Worm (Caenorhabditis elegans) whole organism, late embryonic: ENCODE results near the gene W09C2.10.

Source experiments
- ahr-1 ChIP-seq: sonication (generic microtip); optimal IDR thresholded peaks from 2 replicates; lab custom pipeline; 2016; ENCODE audit warnings: missing genetic modification characterization, missing compliant biosample characterization
- pha-2 ChIP-seq: sonication (generic microtip); optimal IDR thresholded peaks from 2 replicates; lab custom pipeline; 2017; ENCODE audit warnings: mild to moderate bottlenecking, missing genetic modification characterization, missing compliant biosample characterization
- tbx-2 ChIP-seq: sonication (generic microtip); optimal IDR thresholded peaks from 2 replicates; lab custom pipeline; 2016; ENCODE audit warnings: missing genetic modification characterization, missing compliant biosample characterization

DNA sequence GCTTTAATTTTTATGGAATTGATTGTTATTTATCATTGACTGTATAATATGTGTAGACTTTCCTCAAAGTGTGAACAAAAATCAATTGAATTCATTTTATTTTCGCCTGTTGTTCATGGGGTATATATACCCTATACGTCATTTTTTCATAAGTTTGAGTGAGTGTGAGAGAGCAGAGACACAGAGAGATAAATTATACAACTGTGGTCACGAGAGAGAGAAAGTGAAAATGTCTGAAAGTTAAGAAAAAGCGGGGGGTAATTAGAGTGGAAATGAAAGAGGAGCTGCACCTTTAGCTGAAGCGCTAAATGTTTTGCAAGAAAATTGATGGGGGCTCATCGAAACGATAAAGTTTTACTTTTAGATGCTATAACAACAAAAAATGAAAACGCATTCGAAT lies 952 bp upstream of the W09C2.10 start:
- no peak for TF ChIP-seq pha-2 (tag; lab: Kevin White, UChicago)
- no peak for TF ChIP-seq ahr-1 (tag; lab: Kevin White, UChicago)
- TF ChIP-seq tbx-2 (tag; lab: Kevin White, UChicago), result no peak
